Worm (Caenorhabditis elegans): ENCODE results near the gene T12A7.2.

DNA sequence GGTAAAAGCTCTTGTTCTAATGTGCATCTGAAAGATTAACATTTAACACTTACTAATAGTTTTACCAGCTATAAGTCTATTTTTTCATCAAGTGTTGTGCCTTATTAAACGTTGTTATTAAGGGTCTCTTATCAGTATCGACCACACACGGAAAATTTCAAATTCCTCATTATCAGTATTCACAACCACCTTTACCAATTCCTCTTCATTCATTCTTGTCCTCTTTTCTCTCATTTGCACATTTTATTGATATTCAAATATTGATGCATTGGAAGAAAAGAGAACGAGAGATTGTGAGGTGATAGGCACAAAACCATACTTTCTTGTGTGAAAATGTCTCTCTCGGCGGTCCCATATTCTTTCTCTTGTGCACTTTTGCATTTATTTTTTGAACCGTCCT is 39.0 kb downstream of the T12A7.2 start:
- TF ChIP-seq snpc-4 (tag; optimal IDR thresholded peaks at IDR 0.05) (no peak), ama-1 (optimal IDR thresholded peaks at IDR 0.05) (no peak), ceh-82 (tag; optimal IDR thresholded peaks at IDR 0.05) (no peak), nhr-237 (tag; optimal IDR thresholded peaks at IDR 0.05) (no peak)

All from whole organism, L2 larva.